Fruit fly (Drosophila melanogaster) whole organism, wandering third instar larva: Measurements from ENCODE around the gene CG13631.

ENCODE experiments used
- Abd-B ChIP-seq: fragments of >200 bp; optimal IDR thresholded peaks from 2 replicates; lab custom pipeline; 2017; ENCODE audit warnings: missing biosample characterization, missing genetic modification characterization
- CG32264 ChIP-seq: fragments of 200-800 bp; sonication (Bioruptor generic); optimal IDR thresholded peaks from 2 replicates; lab custom pipeline; 2016; ENCODE audit warnings: missing biosample characterization, missing genetic modification characterization
- CG9705 ChIP-seq: fragments of 200-800 bp; sonication (Bioruptor generic); optimal IDR thresholded peaks from 2 replicates; lab custom pipeline; 2018; ENCODE audit warnings: missing biosample characterization, mild to moderate bottlenecking, missing genetic modification characterization
- CrebA ChIP-seq: fragments of 200-800 bp; sonication (Bioruptor generic); optimal IDR thresholded peaks from 2 replicates; lab custom pipeline; 2016; ENCODE audit warnings: missing biosample characterization, mild to moderate bottlenecking, missing genetic modification characterization, borderline replicate concordance
- Dfd ChIP-seq: fragments of >200 bp; optimal IDR thresholded peaks from 2 replicates; lab custom pipeline; 2017; ENCODE audit warnings: missing biosample characterization, missing genetic modification characterization
- Dif ChIP-seq: fragments of 200-275, 200-300 bp; sonication (Bioruptor generic); optimal IDR thresholded peaks from 2 replicates; lab custom pipeline; 2018; ENCODE audit warnings: missing biosample characterization, missing genetic modification characterization; ENCODE audit not compliant: partially characterized antibody
- GATAd ChIP-seq: sonication (Bioruptor generic); optimal IDR thresholded peaks from 2 replicates; lab custom pipeline; 2016; ENCODE audit warnings: missing biosample characterization, missing genetic modification characterization
- HLH106 ChIP-seq: fragments of 200-800 bp; optimal IDR thresholded peaks from 3 replicates; lab custom pipeline; 2019; ENCODE audit warnings: missing biosample characterization, mild to moderate bottlenecking, missing genetic modification characterization, moderate library complexity
- Hnf4 ChIP-seq: fragments of 200-800 bp; sonication (Bioruptor generic); optimal IDR thresholded peaks from 2 replicates; lab custom pipeline; 2016; ENCODE audit warnings: missing biosample characterization, mild to moderate bottlenecking, missing genetic modification characterization
- Hr78 ChIP-seq: fragments of >200 bp; optimal IDR thresholded peaks from 2 replicates; lab custom pipeline; 2017; ENCODE audit warnings: missing biosample characterization, missing genetic modification characterization
- Hr83 ChIP-seq: fragments of 200-300 bp; sonication (Bioruptor generic); optimal IDR thresholded peaks from 2 replicates; lab custom pipeline; 2016; ENCODE audit warnings: missing biosample characterization, mild to moderate bottlenecking, missing genetic modification characterization, moderate library complexity; ENCODE audit not compliant: poor library complexity, severe bottlenecking
- Mio ChIP-seq: sonication (Bioruptor generic); optimal IDR thresholded peaks from 2 replicates; lab custom pipeline; 2016; ENCODE audit warnings: missing biosample characterization, missing genetic modification characterization
- Myc ChIP-seq: fragments of >200 bp; optimal IDR thresholded peaks from 2 replicates; lab custom pipeline; 2017
- N ChIP-seq: fragments of >200 bp; optimal IDR thresholded peaks from 2 replicates; lab custom pipeline; 2018; ENCODE audit warnings: missing biosample characterization, missing external identifiers, missing genetic modification characterization
- Rel ChIP-seq, 2 experiments: fragments of 200-800 bp; sonication (Bioruptor generic) in 1 of 2; optimal IDR thresholded peaks; 2 replicates in 1 of 2; 3 replicates in 1 of 2; lab custom pipeline; 2016 to 2019; ENCODE audit warnings: mild to moderate bottlenecking in 2 of 2, missing biosample characterization in 2 of 2, missing genetic modification characterization in 2 of 2, moderate library complexity in 1 of 2
- Sp1 ChIP-seq: fragments of 200-800 bp; sonication (Bioruptor generic); optimal IDR thresholded peaks from 3 replicates; lab custom pipeline; 2019; ENCODE audit warnings: missing biosample characterization, mild to moderate bottlenecking, missing genetic modification characterization, moderate library complexity
- Vsx2 ChIP-seq: fragments of 200-300, 225-300 bp; sonication (Bioruptor generic); optimal IDR thresholded peaks from 2 replicates; lab custom pipeline; 2018; ENCODE audit warnings: missing biosample characterization, missing genetic modification characterization; ENCODE audit not compliant: partially characterized antibody
- brk ChIP-seq: fragments of 200-800 bp; sonication (Bioruptor generic); optimal IDR thresholded peaks from 2 replicates; lab custom pipeline; 2016; ENCODE audit warnings: missing biosample characterization, mild to moderate bottlenecking, missing genetic modification characterization
- dmrt93B ChIP-seq: fragments of 200-800 bp; sonication (Bioruptor generic); optimal IDR thresholded peaks from 2 replicates; lab custom pipeline; 2018; ENCODE audit warnings: missing biosample characterization, mild to moderate bottlenecking, missing genetic modification characterization
- dsf ChIP-seq: sonication (Bioruptor generic); optimal IDR thresholded peaks from 2 replicates; lab custom pipeline; 2016; ENCODE audit warnings: missing biosample characterization, missing genetic modification characterization, borderline replicate concordance
- ey ChIP-seq: fragments of 200-800 bp; sonication (Bioruptor generic); optimal IDR thresholded peaks from 2 replicates; lab custom pipeline; 2016; ENCODE audit warnings: missing biosample characterization, missing genetic modification characterization
- h ChIP-seq: fragments of 200-800 bp; sonication (Bioruptor generic); optimal IDR thresholded peaks from 3 replicates; lab custom pipeline; 2016; ENCODE audit warnings: missing biosample characterization, mild to moderate bottlenecking, missing genetic modification characterization
- jim ChIP-seq: fragments of 175-275, 200-325 bp; sonication (Bioruptor generic); optimal IDR thresholded peaks from 2 replicates; lab custom pipeline; 2016; ENCODE audit warnings: missing biosample characterization, mild to moderate bottlenecking, missing genetic modification characterization
- lola ChIP-seq: fragments of >200 bp; optimal IDR thresholded peaks from 2 replicates; lab custom pipeline; 2017; ENCODE audit warnings: missing biosample characterization, missing genetic modification characterization
- psq ChIP-seq: fragments of 200-800 bp; sonication (Bioruptor generic); optimal IDR thresholded peaks from 3 replicates; lab custom pipeline; 2017; ENCODE audit warnings: missing biosample characterization, mild to moderate bottlenecking, missing genetic modification characterization, moderate library complexity
- rgr ChIP-seq: fragments of 200-800 bp; sonication (Bioruptor generic); optimal IDR thresholded peaks from 3 replicates; lab custom pipeline; 2016; ENCODE audit warnings: missing biosample characterization, mild to moderate bottlenecking, missing genetic modification characterization
- sage ChIP-seq: fragments of 200-800 bp; sonication (Bioruptor generic); optimal IDR thresholded peaks from 2 replicates; lab custom pipeline; 2016; ENCODE audit warnings: missing biosample characterization, mild to moderate bottlenecking, missing genetic modification characterization
- sv ChIP-seq: fragments of 200-800 bp; sonication (Bioruptor generic); optimal IDR thresholded peaks from 3 replicates; lab custom pipeline; 2016; ENCODE audit warnings: missing biosample characterization, missing genetic modification characterization
- tai ChIP-seq: sonication (Bioruptor generic); optimal IDR thresholded peaks from 2 replicates; lab custom pipeline; 2016; ENCODE audit warnings: missing biosample characterization, missing genetic modification characterization
- usp ChIP-seq: fragments of >200 bp; optimal IDR thresholded peaks from 2 replicates; lab custom pipeline; 2017; ENCODE audit warnings: missing biosample characterization, missing genetic modification characterization
- woc ChIP-seq: sonication (Bioruptor generic); optimal IDR thresholded peaks from 2 replicates; lab custom pipeline; 2016; ENCODE audit warnings: missing biosample characterization, mild to moderate bottlenecking, missing genetic modification characterization

CG13631 gene

dm6 chr3R:24771273-24772231 lies 2.4 kb downstream of the CG13631 start, which contains the start of gene CG42331 (continued):
- TF ChIP-seq brk (GFP tag; lab: Kevin White, UChicago) (peak; percentile 11), Hnf4 (GFP tag; lab: Kevin White, UChicago) (peak; percentile 5), rgr (GFP tag; lab: Kevin White, UChicago) (peak; percentile 50), Sp1 (GFP tag; lab: Kevin White, UChicago) (no peak), Hr83 (GFP tag; lab: Kevin White, UChicago) (no peak), dsf (GFP tag; lab: Kevin White, UChicago) (no peak)

dm6 chr3R:24773016-24773415 lies 3.9 kb downstream of the CG13631 start:
- TF ChIP-seq CG32264 (GFP tag; lab: Kevin White, UChicago) (no peak), usp (GFP tag; lab: Kevin White, UChicago) (no peak), Vsx2 (no peak), woc (no peak), N (no peak), Mio (GFP tag; lab: Kevin White, UChicago) (no peak), brk (GFP tag; lab: Kevin White, UChicago) (no peak), Rel (GFP tag; optimal IDR thresholded peaks at IDR 0.05; lab: Kevin White, UChicago) (no peak), Rel (tag; optimal IDR thresholded peaks at IDR 0.05; lab: Kevin White, UChicago) (no peak), CG9705 (GFP tag; lab: Kevin White, UChicago) (no peak), Abd-B (GFP tag; lab: Kevin White, UChicago) (no peak), h (GFP tag; lab: Kevin White, UChicago) (no peak), Dif (no peak), HLH106 (no peak), sv (GFP tag; lab: Kevin White, UChicago) (no peak), dsf (GFP tag; lab: Kevin White, UChicago) (no peak)

dm6 chr3R:24773422-24773821 lies 4.3 kb downstream of the CG13631 start:
- TF ChIP-seq sv (GFP tag; lab: Kevin White, UChicago): no peak
- TF ChIP-seq Rel (GFP tag; optimal IDR thresholded peaks at IDR 0.05; lab: Kevin White, UChicago): no peak
- TF ChIP-seq Rel (tag; optimal IDR thresholded peaks at IDR 0.05; lab: Kevin White, UChicago): no peak
- TF ChIP-seq Abd-B (GFP tag; lab: Kevin White, UChicago): no peak
- no peak for TF ChIP-seq Mio (GFP tag; lab: Kevin White, UChicago)
- TF ChIP-seq Myc (lab: Kevin White, UChicago): no peak
- no peak for TF ChIP-seq CG32264 (GFP tag; lab: Kevin White, UChicago)
- no peak for TF ChIP-seq woc
- no peak for TF ChIP-seq N
- TF ChIP-seq lola: no peak
- TF ChIP-seq Vsx2: no peak
- no peak for TF ChIP-seq dmrt93B (GFP tag; lab: Kevin White, UChicago)
- no peak for TF ChIP-seq brk (GFP tag; lab: Kevin White, UChicago)
- TF ChIP-seq Hr83 (GFP tag; lab: Kevin White, UChicago): no peak
- no peak for TF ChIP-seq CrebA (GFP tag; lab: Kevin White, UChicago)
- no peak for TF ChIP-seq GATAd
- no peak for TF ChIP-seq jim
- no peak for TF ChIP-seq ey
- no peak for TF ChIP-seq Dif
- TF ChIP-seq sage (GFP tag; lab: Kevin White, UChicago): no peak

dm6 chr3R:24777101-24777500 lies 8.0 kb downstream of the CG13631 start:
- TF ChIP-seq ey (no peak), dmrt93B (GFP tag; lab: Kevin White, UChicago) (no peak), Hr78 (no peak), Dfd (GFP tag; lab: Kevin White, UChicago) (no peak), Sp1 (GFP tag; lab: Kevin White, UChicago) (no peak)
- TF ChIP-seq, all 38 proteins: peak for 0

- TF ChIP-seq h (GFP tag; lab: Kevin White, UChicago): no peak
- no peak for TF ChIP-seq Vsx2
- no peak for TF ChIP-seq psq
- TF ChIP-seq tai (GFP tag; lab: Kevin White, UChicago): no peak
- no peak for TF ChIP-seq sage (GFP tag; lab: Kevin White, UChicago)
- no peak for TF ChIP-seq Rel (GFP tag; optimal IDR thresholded peaks at IDR 0.05; lab: Kevin White, UChicago)
- no peak for TF ChIP-seq Rel (tag; optimal IDR thresholded peaks at IDR 0.05; lab: Kevin White, UChicago)
- no peak for TF ChIP-seq woc
- no peak for TF ChIP-seq Hr78
- no peak for TF ChIP-seq Hnf4 (GFP tag; lab: Kevin White, UChicago)
These were observed 9.1 kb downstream of the CG13631 start for dm6 chr3R:24778218-24778739.
